In genomic region chrX:12207595-12207994, dm6 we compare ENCODE assay signal across 1 fruit fly cellular context.
TF ChIP-seq lines count a peak whose summit lies in the region.

No protein-coding gene starts in this region.

TF ChIP-seq in whole organism, prepupa, 60 proteins besides CTCF, POLR2A, EP300 and RAD21 (continued from another document):
- TF ChIP-seq Blimp-1 (GFP tag; optimal IDR thresholded peaks at IDR 0.05; lab: Kevin White, UChicago), result no peak
- TF ChIP-seq CG11294 (GFP tag; IDR thresholded peaks at IDR 0.05; lab: Robert Waterston, UW), result no peak
- TF ChIP-seq Ets21C (GFP tag; optimal IDR thresholded peaks at IDR 0.05; lab: Kevin White, UChicago), result no peak
- peak; percentile 0 for TF ChIP-seq OdsH (GFP tag; optimal IDR thresholded peaks at IDR 0.05; lab: Kevin White, UChicago)
- no peak for TF ChIP-seq CG7368 (GFP tag; optimal IDR thresholded peaks at IDR 0.05; lab: Kevin White, UChicago)
- TF ChIP-seq CG15336 (GFP tag; IDR thresholded peaks at IDR 0.05; lab: Robert Waterston, UW), result no peak
- TF ChIP-seq Sox102F (GFP tag; optimal IDR thresholded peaks at IDR 0.05; lab: Kevin White, UChicago), result no peak
- TF ChIP-seq net (GFP tag; optimal IDR thresholded peaks at IDR 0.05; lab: Kevin White, UChicago), result no peak
- TF ChIP-seq CG6854 (GFP tag; optimal IDR thresholded peaks at IDR 0.05; lab: Kevin White, UChicago), result no peak
- no peak for TF ChIP-seq CG1621 (tag; optimal IDR thresholded peaks at IDR 0.05; lab: Kevin White, UChicago)
- peak; percentile 21 for TF ChIP-seq Met (GFP tag; optimal IDR thresholded peaks at IDR 0.05; lab: Kevin White, UChicago)
- no peak for TF ChIP-seq Gug (GFP tag; IDR thresholded peaks at IDR 0.05; lab: Robert Waterston, UW)
- TF ChIP-seq vri (GFP tag; optimal IDR thresholded peaks at IDR 0.05; lab: Kevin White, UChicago), result no peak
- no peak for TF ChIP-seq cyc (GFP tag; optimal IDR thresholded peaks at IDR 0.05; lab: Kevin White, UChicago)
- TF ChIP-seq CG8632 (GFP tag; optimal IDR thresholded peaks at IDR 0.05; lab: Kevin White, UChicago), result no peak
TF ChIP-seq in whole organism, prepupa: peak in this region for 16.
